Fruit fly (Drosophila melanogaster): ENCODE data around the gene Dysb.

The Dysb gene

DNA sequence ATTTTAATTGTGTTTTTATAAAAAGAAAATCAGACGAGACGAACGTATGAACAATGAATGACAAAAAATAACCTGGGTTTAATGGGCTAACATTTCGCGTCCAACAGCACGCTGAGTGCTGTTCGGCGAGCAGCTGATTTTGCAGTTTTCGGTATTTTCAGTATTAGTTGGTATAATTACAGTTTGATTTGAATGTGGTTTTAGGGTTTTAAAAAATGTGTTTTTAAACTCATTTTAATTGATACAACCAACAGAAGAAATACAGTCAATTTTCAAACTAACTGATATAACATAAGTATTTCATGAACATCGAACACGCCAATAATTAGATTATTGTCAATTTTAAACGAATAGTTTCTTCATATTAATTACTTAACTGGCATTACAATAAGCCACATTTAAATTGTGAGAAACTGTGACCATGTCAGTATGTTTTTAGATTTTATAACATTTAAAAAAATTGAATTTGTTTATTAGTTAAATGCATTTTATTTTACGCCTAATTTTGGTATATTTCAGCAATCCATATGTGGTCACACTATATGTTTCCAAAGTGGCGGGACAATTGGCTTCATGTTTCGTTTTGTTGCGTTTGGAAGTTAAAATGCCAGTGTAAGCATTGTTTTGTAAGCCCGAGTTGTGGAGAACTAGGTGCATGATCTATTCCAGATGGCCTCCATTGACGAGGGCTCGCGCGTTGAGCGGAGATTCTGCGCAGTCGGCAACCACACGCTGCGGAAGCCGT lies 46.8 kb upstream of the Dysb start, which contains the start of the genes CG14073 and HipHop (continued):
- TF ChIP-seq twi (tag; optimal IDR thresholded peaks at IDR 0.05) (no peak), CG10366 (GFP tag; IDR thresholded peaks at IDR 0.05) (no peak), CG15514 (GFP tag; optimal IDR thresholded peaks at IDR 0.05) (no peak), tin (GFP tag; optimal IDR thresholded peaks at IDR 0.05) (no peak), chn (GFP tag; optimal IDR thresholded peaks at IDR 0.05) (no peak), sens (GFP tag) (peak; percentile 54), CG17186 (GFP tag; optimal IDR thresholded peaks at IDR 0.05) (peak; percentile 99), Aef1 (GFP tag; IDR thresholded peaks at IDR 0.05) (no peak), ro (GFP tag; IDR thresholded peaks at IDR 0.05) (no peak), trem (tag; optimal IDR thresholded peaks at IDR 0.05) (peak; percentile 35), CG10321 (GFP tag; IDR thresholded peaks at IDR 0.05) (no peak), inv (GFP tag; IDR thresholded peaks at IDR 0.05; ENCODE audit: partially characterized antibody) (no peak), CHES-1-like (GFP tag; optimal IDR thresholded peaks at IDR 0.05) (no peak), CG2202 (tag; optimal IDR thresholded peaks at IDR 0.05) (no peak), CG13894 (tag; optimal IDR thresholded peaks at IDR 0.05) (no peak), CG4854 (GFP tag; optimal IDR thresholded peaks at IDR 0.05) (no peak), gro (GFP tag; optimal IDR thresholded peaks at IDR 0.05) (no peak), wor (GFP tag; IDR thresholded peaks at IDR 0.05) (no peak), CG6765 (GFP tag; optimal IDR thresholded peaks at IDR 0.05) (no peak), B-H1 (GFP tag; IDR thresholded peaks at IDR 0.05) (no peak), CG12155 (GFP tag; optimal IDR thresholded peaks at IDR 0.05) (no peak), CG16815 (GFP tag; optimal IDR thresholded peaks at IDR 0.05) (no peak), Lpt (GFP tag; optimal IDR thresholded peaks at IDR 0.05) (no peak), MESR4 (GFP tag; optimal IDR thresholded peaks at IDR 0.05) (peak; percentile 16), CG18011 (GFP tag; optimal IDR thresholded peaks at IDR 0.05) (no peak)

- TF ChIP-seq BEAF-32 (GFP tag; optimal IDR thresholded peaks at IDR 0.05) (no peak), CrebB (tag; optimal IDR thresholded peaks at IDR 0.05) (no peak), z (GFP tag; IDR thresholded peaks at IDR 0.05) (no peak)
These were observed 45.5 kb upstream of the Dysb start for dm6 chr3L:18822049-18822448.

dm6 chr3L:18822450-18823220 lies 44.9 kb upstream of the Dysb start, which contains the start of gene Cat:
Gene Cat (plus strand): TSS chr3L:18822604.
- no peak for TF ChIP-seq CG14667 (GFP tag; IDR thresholded peaks at IDR 0.05)
- peak; percentile 67; the same call in 2 of the 3 replicates for TF ChIP-seq Dbx (GFP tag; IDR thresholded peaks at IDR 0.05)
- peak; percentile 57 for TF ChIP-seq Meics (GFP tag; optimal IDR thresholded peaks at IDR 0.05)
- TF ChIP-seq slbo (GFP tag; IDR thresholded peaks at IDR 0.05) = peak; percentile 61; the same call in 1 of the 2 replicates
- TF ChIP-seq CG14860 (GFP tag; IDR thresholded peaks at IDR 0.05; ENCODE audit: partially characterized antibody) = no peak; the same call in 1 of the 3 replicates
- TF ChIP-seq CG4404 (GFP tag; IDR thresholded peaks at IDR 0.05) = no peak
- TF ChIP-seq gt (GFP tag; IDR thresholded peaks at IDR 0.05) = no peak
- TF ChIP-seq run (tag; optimal IDR thresholded peaks at IDR 0.05) = no peak
- no peak for TF ChIP-seq CG18599 (GFP tag; optimal IDR thresholded peaks at IDR 0.05)
- no peak for TF ChIP-seq CG8388 (GFP tag; optimal IDR thresholded peaks at IDR 0.05)
- peak; percentile 93 for TF ChIP-seq CG4360 (GFP tag; IDR thresholded peaks at IDR 0.05)
- no peak for TF ChIP-seq tup (GFP tag; optimal IDR thresholded peaks at IDR 0.05)
- no peak for TF ChIP-seq zf30C (GFP tag; optimal IDR thresholded peaks at IDR 0.05)
- peak; percentile 43 for TF ChIP-seq CHES-1-like (GFP tag; optimal IDR thresholded peaks at IDR 0.05)
- TF ChIP-seq ems (GFP tag; optimal IDR thresholded peaks at IDR 0.05) = peak; percentile 15
- peak; percentile 92 for TF ChIP-seq row (GFP tag; IDR thresholded peaks at IDR 0.05)
- peak; percentile 32 for TF ChIP-seq CG7839 (tag; optimal IDR thresholded peaks at IDR 0.05)
- no peak for TF ChIP-seq NK7.1 (GFP tag; optimal IDR thresholded peaks at IDR 0.05)
- no peak for TF ChIP-seq CG12071 (GFP tag; optimal IDR thresholded peaks at IDR 0.05)
- TF ChIP-seq CG10462 (GFP tag; optimal IDR thresholded peaks at IDR 0.05) = no peak
- TF ChIP-seq rib (GFP tag; IDR thresholded peaks at IDR 0.05) = peak; percentile 53; the same call in 1 of the 2 replicates
